Worm (Caenorhabditis elegans): ENCODE measurements around the gene ZK938.11.
A peak's percentile ranks its signal among the peaks of the same experiment; 100 is the strongest.

ZK938.11 gene

DNA sequence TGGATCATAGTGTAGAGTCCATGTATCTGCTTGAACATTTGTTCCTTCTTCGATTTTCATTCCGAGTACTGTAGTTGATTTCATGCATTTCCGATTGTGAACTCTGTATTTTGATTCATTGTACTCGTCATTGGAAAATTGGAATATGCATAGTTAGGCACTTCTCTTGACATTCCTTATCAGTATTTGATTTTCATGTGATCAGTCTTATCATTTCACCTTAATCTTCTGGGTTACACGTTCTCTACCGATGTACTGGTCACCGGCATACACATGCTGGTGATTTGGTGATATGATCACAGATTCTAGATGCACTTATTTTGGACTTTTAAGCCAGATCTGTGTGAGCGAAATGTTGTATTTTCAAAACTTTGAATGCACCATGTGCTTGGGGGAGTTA lies 49.0 kb downstream of the ZK938.11 start:
- peak; percentile 28 for TF ChIP-seq pha-4 (tag; optimal IDR thresholded peaks at IDR 0.05)
- TF ChIP-seq unc-39 (tag; optimal IDR thresholded peaks at IDR 0.05) = no peak
- peak; percentile 39 for TF ChIP-seq nhr-23 (tag; optimal IDR thresholded peaks at IDR 0.05)
- peak; percentile 98 for TF ChIP-seq pqm-1 (tag; optimal IDR thresholded peaks at IDR 0.05)
- peak; percentile 35 for TF ChIP-seq nhr-43 (tag; optimal IDR thresholded peaks at IDR 0.05; ENCODE audit: poor library complexity, severe bottlenecking)
- TF ChIP-seq elt-2 (tag; optimal IDR thresholded peaks at IDR 0.05) = peak; percentile 97
- peak; percentile 84 for TF ChIP-seq jun-1 (tag; optimal IDR thresholded peaks at IDR 0.05)
- no peak for TF ChIP-seq egl-5 (tag; optimal IDR thresholded peaks at IDR 0.05)

Data from whole organism, L3 larva.